Worm (Caenorhabditis elegans) whole organism, L1 larva: ENCODE measurements around the gene srx-67.

Source experiments
- ceh-82 ChIP-seq, 3 experiments: fragments of 150-350 bp in 1 of 3; sonication (generic microtip) in 2 of 3; optimal IDR thresholded peaks; 2 replicates each; lab custom pipeline; 2014 to 2017; ENCODE audit warnings: missing biosample characterization in 3 of 3, missing genetic modification characterization in 3 of 3
- dpl-1 ChIP-seq, 3 experiments: fragments of 150-350 bp in 2 of 3; sonication (generic microtip) in 1 of 3; optimal IDR thresholded peaks; 2 replicates each; lab custom pipeline; 2014 to 2017; ENCODE audit warnings: missing biosample characterization in 3 of 3, missing genetic modification characterization in 3 of 3, missing genetic modification reagents in 3 of 3
- lin-39 ChIP-seq: fragments of 150-350 bp; optimal IDR thresholded peaks from 2 replicates; lab custom pipeline; 2014; ENCODE audit warnings: missing biosample characterization, missing genetic modification reagents, missing genetic modification characterization
- lir-3 ChIP-seq: sonication (generic microtip); optimal IDR thresholded peaks from 2 replicates; lab custom pipeline; 2016; ENCODE audit warnings: mild to moderate bottlenecking, missing genetic modification characterization, moderate library complexity, missing compliant biosample characterization; ENCODE audit not compliant: poor library complexity
- mep-1 ChIP-seq: fragments of 150-350 bp; optimal IDR thresholded peaks from 2 replicates; lab custom pipeline; 2014; ENCODE audit warnings: missing biosample characterization, missing genetic modification characterization
- nhr-77 ChIP-seq: fragments of 150-350 bp; optimal IDR thresholded peaks from 2 replicates; lab custom pipeline; 2014; ENCODE audit warnings: missing biosample characterization, missing genetic modification characterization
- pag-3 ChIP-seq: sonication (generic microtip); optimal IDR thresholded peaks from 2 replicates; lab custom pipeline; 2017; ENCODE audit warnings: missing genetic modification characterization, mild to moderate bottlenecking, missing compliant biosample characterization, antibody characterized with exemption, borderline replicate concordance; ENCODE audit not compliant: insufficient read depth
- snpc-4 ChIP-seq: fragments of 150-350 bp; optimal IDR thresholded peaks from 2 replicates; lab custom pipeline; 2014; ENCODE audit warnings: missing biosample characterization, missing genetic modification characterization
- zag-1 ChIP-seq: fragments of 150-350 bp; optimal IDR thresholded peaks from 2 replicates; lab custom pipeline; 2014; ENCODE audit warnings: missing biosample characterization, missing genetic modification characterization
- ztf-11 ChIP-seq, 2 experiments: sonication (generic microtip); optimal IDR thresholded peaks; 2 replicates each; lab custom pipeline; 2016 to 2017; ENCODE audit warnings: missing genetic modification characterization in 2 of 2, missing biosample characterization in 1 of 2, missing compliant biosample characterization in 1 of 2

ce11 chrV:3943364-3943763 is 26.8 kb downstream of the srx-67 start:
- TF ChIP-seq zag-1 (tag; lab: Kevin White, UChicago) (no peak), snpc-4 (tag; lab: Kevin White, UChicago) (no peak), dpl-1 (GFP tag; optimal IDR thresholded peaks at IDR 0.05; lab: Kevin White, UChicago) (no peak), ceh-82 (tag; optimal IDR thresholded peaks at IDR 0.05; lab: Kevin White, UChicago) (no peak), mep-1 (tag; lab: Kevin White, UChicago) (no peak), nhr-77 (tag; lab: Kevin White, UChicago) (no peak), lir-3 (tag; lab: Kevin White, UChicago) (no peak), pag-3 (tag; lab: Kevin White, UChicago) (no peak), lin-39 (tag; lab: Kevin White, UChicago) (no peak), ztf-11 (tag; optimal IDR thresholded peaks at IDR 0.05; lab: Kevin White, UChicago) (no peak)
